Worm (Caenorhabditis elegans): ENCODE results near the gene K10H10.12.

- TF ChIP-seq ama-1 (optimal IDR thresholded peaks at IDR 0.05) (no peak), egl-27 (tag; optimal IDR thresholded peaks at IDR 0.05) (no peak), unc-62 (GFP tag; optimal IDR thresholded peaks at IDR 0.05) (no peak), nhr-28 (tag; optimal IDR thresholded peaks at IDR 0.05) (no peak)
Observed at ce11 chrII:14534000-14534399, 27.9 kb upstream of the K10H10.12 start, which contains the start of gene C04H5.1.
